Worm (Caenorhabditis elegans) whole organism, L3 larva: ENCODE results near the gene sri-70.

ENCODE experiments used
- ZK546.5 ChIP-seq: sonication (generic microtip); optimal IDR thresholded peaks from 2 replicates; lab custom pipeline; 2017; ENCODE audit warnings: missing biosample characterization, missing genetic modification characterization
- ama-1 ChIP-seq: fragments of 150-350 bp; optimal IDR thresholded peaks from 2 replicates; lab custom pipeline; 2018
- ceh-16 ChIP-seq: sonication (generic microtip); optimal IDR thresholded peaks from 2 replicates; lab custom pipeline; 2017; ENCODE audit warnings: missing biosample characterization, missing genetic modification characterization
- elt-2 ChIP-seq: sonication (generic microtip); optimal IDR thresholded peaks from 2 replicates; lab custom pipeline; 2016; ENCODE audit warnings: missing genetic modification reagents, mild to moderate bottlenecking, missing genetic modification characterization, missing compliant biosample characterization
- elt-3 ChIP-seq, 3 experiments: fragments of 150-350 bp in 1 of 3; sonication (generic microtip) in 2 of 3; optimal IDR thresholded peaks; 2 replicates in 2 of 3; 4 replicates in 1 of 3; lab custom pipeline; 2014 to 2017; ENCODE audit warnings: missing biosample characterization in 3 of 3, missing genetic modification characterization in 3 of 3
- mdl-1 ChIP-seq: fragments of 150-350 bp; optimal IDR thresholded peaks from 2 replicates; lab custom pipeline; 2014; ENCODE audit warnings: missing biosample characterization, missing genetic modification characterization
- skn-1 ChIP-seq: fragments of 150-350 bp; optimal IDR thresholded peaks from 2 replicates; lab custom pipeline; 2014; ENCODE audit warnings: missing biosample characterization, missing genetic modification characterization
- unc-62 ChIP-seq: fragments of 150-350 bp; sonication (generic microtip); optimal IDR thresholded peaks from 4 replicates; lab custom pipeline; 2014; ENCODE audit warnings: missing biosample characterization, missing genetic modification reagents, missing genetic modification characterization
- ztf-11 ChIP-seq: fragments of 150-350 bp; optimal IDR thresholded peaks from 2 replicates; lab custom pipeline; 2014; ENCODE audit warnings: missing biosample characterization, missing genetic modification characterization

- TF ChIP-seq elt-2 (tag; lab: Kevin White, UChicago) (no peak), ztf-11 (tag; lab: Kevin White, UChicago) (no peak), unc-62 (GFP tag; lab: Kevin White, UChicago) (no peak), ama-1 (lab: Kevin White, UChicago) (no peak), mdl-1 (tag; lab: Kevin White, UChicago) (no peak), skn-1 (tag; lab: Kevin White, UChicago) (no peak), ZK546.5 (tag; lab: Kevin White, UChicago) (no peak), ceh-16 (no peak), elt-3 (tag; optimal IDR thresholded peaks at IDR 0.05; lab: Kevin White, UChicago) (no peak)
These were observed 9.5 kb downstream of the sri-70 start, which contains the start of gene Y61B8B.3 for ce11 chrV:17312386-17312785.
